Worm (Caenorhabditis elegans) whole organism, L4 larva: ENCODE data around the gene srd-44.
A peak's percentile ranks its signal among the peaks of the same experiment; 100 is the strongest.

Experiments
- T20F7.1 ChIP-seq: fragments of 200-800 bp; sonication (Bioruptor generic); optimal IDR thresholded peaks from 2 replicates; lab custom pipeline; 2018; ENCODE audit warnings: mild to moderate bottlenecking, missing genetic modification characterization, missing compliant biosample characterization
- Y48G9A.11 ChIP-seq: fragments of 200-800 bp; sonication (Bioruptor generic); IDR thresholded peaks from 2 replicates; pipeline ENCODE4 v1.3.6; 2022; ENCODE audit warnings: missing genetic modification reagents, missing genetic modification characterization, missing compliant biosample characterization
- Y75B8A.6 ChIP-seq: fragments of 200-800 bp; sonication (Bioruptor generic); IDR thresholded peaks from 2 replicates; pipeline ENCODE4 v1.3.6; 2022; ENCODE audit warnings: missing genetic modification reagents, missing genetic modification characterization, missing compliant biosample characterization
- ceh-32 ChIP-seq: sonication (generic microtip); optimal IDR thresholded peaks from 2 replicates; lab custom pipeline; 2016; ENCODE audit warnings: mild to moderate bottlenecking, missing genetic modification characterization, missing compliant biosample characterization; ENCODE audit not compliant: poor library complexity
- ceh-44 ChIP-seq: fragments of 200-800 bp; sonication (Bioruptor generic); IDR thresholded peaks from 2 replicates; pipeline ENCODE4 v1.3.6; 2022; ENCODE audit warnings: missing genetic modification reagents, missing genetic modification characterization, missing compliant biosample characterization
- ceh-62 ChIP-seq: sonication (generic microtip); optimal IDR thresholded peaks from 2 replicates; lab custom pipeline; 2017; ENCODE audit warnings: missing biosample characterization, missing genetic modification characterization
- ceh-82 ChIP-seq: sonication (generic microtip); optimal IDR thresholded peaks from 2 replicates; lab custom pipeline; 2017; ENCODE audit warnings: missing biosample characterization, missing genetic modification characterization
- daf-16 ChIP-seq, 3 experiments: sonication (generic microtip); optimal IDR thresholded peaks; 2 replicates each; lab custom pipeline; 2016 to 2017; ENCODE audit warnings: missing genetic modification characterization in 3 of 3, missing genetic modification reagents in 3 of 3, mild to moderate bottlenecking in 2 of 3, missing compliant biosample characterization in 2 of 3, missing biosample characterization in 1 of 3, moderate library complexity in 1 of 3
- daf-19 ChIP-seq: fragments of 200-800 bp; sonication (Bioruptor generic); conservative IDR thresholded peaks from 2 replicates; pipeline ENCODE4 v1.3.6; 2022; ENCODE audit warnings: missing genetic modification characterization, missing compliant biosample characterization
- dmd-9 ChIP-seq: fragments of 200-800 bp; sonication (Bioruptor generic); IDR thresholded peaks from 2 replicates; pipeline ENCODE4 v1.3.6; 2022; ENCODE audit warnings: missing genetic modification reagents, missing genetic modification characterization, missing compliant biosample characterization
- duxl-1 ChIP-seq: sonication (generic microtip); optimal IDR thresholded peaks from 2 replicates; lab custom pipeline; 2016; ENCODE audit warnings: mild to moderate bottlenecking, missing genetic modification characterization, moderate library complexity, missing compliant biosample characterization; ENCODE audit not compliant: poor library complexity
- fos-1 ChIP-seq: fragments of 150-350 bp; optimal IDR thresholded peaks from 2 replicates; lab custom pipeline; 2014; ENCODE audit warnings: missing biosample characterization, missing genetic modification characterization
- hlh-11 ChIP-seq: fragments of 200-800 bp; sonication (Bioruptor generic); optimal IDR thresholded peaks from 2 replicates; lab custom pipeline; 2018; ENCODE audit warnings: mild to moderate bottlenecking, missing genetic modification characterization, missing compliant biosample characterization
- hmg-1.1 ChIP-seq: fragments of 200-800 bp; sonication (Bioruptor generic); IDR thresholded peaks from 2 replicates; pipeline ENCODE4 v1.3.6; 2022; ENCODE audit warnings: missing genetic modification reagents, missing genetic modification characterization, missing compliant biosample characterization
- lim-7 ChIP-seq: fragments of 200-800 bp; sonication (Bioruptor generic); IDR thresholded peaks from 2 replicates; pipeline ENCODE4 v1.3.6; 2022; ENCODE audit warnings: missing genetic modification characterization, missing compliant biosample characterization
- lin-1 ChIP-seq: fragments of 200-800 bp; sonication (Bioruptor generic); IDR thresholded peaks from 2 replicates; pipeline ENCODE4 v1.3.6; 2022; ENCODE audit warnings: missing genetic modification reagents, missing genetic modification characterization, missing compliant biosample characterization
- lin-29 ChIP-seq: fragments of 200-800 bp; sonication (Bioruptor generic); IDR thresholded peaks from 2 replicates; pipeline ENCODE4 v1.3.6; 2022; ENCODE audit warnings: missing genetic modification reagents, missing genetic modification characterization, missing compliant biosample characterization
- lin-38 ChIP-seq: fragments of 200-800 bp; sonication (Bioruptor generic); IDR thresholded peaks from 2 replicates; pipeline ENCODE4 v1.3.6; 2022; ENCODE audit warnings: missing genetic modification reagents, missing genetic modification characterization, missing compliant biosample characterization
- madf-5 ChIP-seq, 2 experiments: fragments of 200-800 bp; sonication (Bioruptor generic); IDR thresholded peaks; 2 replicates each; pipeline ENCODE4 v1.3.6; 2022; ENCODE audit warnings: missing compliant biosample characterization in 2 of 2, missing genetic modification characterization in 2 of 2
- mdl-1 ChIP-seq, 2 experiments: fragments of 150-350 bp in 1 of 2; sonication (generic microtip) in 1 of 2; optimal IDR thresholded peaks; 2 replicates each; lab custom pipeline; 2014 to 2017; ENCODE audit warnings: missing biosample characterization in 2 of 2, missing genetic modification characterization in 2 of 2
- mdt-29 ChIP-seq: fragments of 200-800 bp; sonication (Bioruptor generic); IDR thresholded peaks from 2 replicates; pipeline ENCODE4 v1.3.6; 2022; ENCODE audit warnings: missing genetic modification reagents, missing genetic modification characterization, missing compliant biosample characterization
- mep-1 ChIP-seq: fragments of 150-350 bp; sonication (generic microtip); optimal IDR thresholded peaks from 3 replicates; lab custom pipeline; 2014; ENCODE audit warnings: missing biosample characterization, missing genetic modification characterization
- mxl-2 ChIP-seq: fragments of 200-800 bp; sonication (Bioruptor generic); conservative IDR thresholded peaks from 2 replicates; pipeline ENCODE4 v1.3.6; 2022; ENCODE audit warnings: missing genetic modification reagents, missing genetic modification characterization, missing compliant biosample characterization
- nhr-10 ChIP-seq: fragments of 150-350 bp; optimal IDR thresholded peaks from 2 replicates; lab custom pipeline; 2014; ENCODE audit warnings: missing biosample characterization, missing genetic modification characterization
- nhr-237 ChIP-seq: sonication (generic microtip); optimal IDR thresholded peaks from 2 replicates; lab custom pipeline; 2017; ENCODE audit warnings: missing biosample characterization, missing genetic modification characterization
- nhr-28 ChIP-seq: fragments of 150-350 bp; optimal IDR thresholded peaks from 2 replicates; lab custom pipeline; 2014; ENCODE audit warnings: missing biosample characterization, missing genetic modification characterization
- nhr-42 ChIP-seq: fragments of 200-800 bp; sonication (Bioruptor generic); IDR thresholded peaks from 2 replicates; pipeline ENCODE4 v1.3.6; 2022; ENCODE audit warnings: missing genetic modification characterization, missing compliant biosample characterization
- nhr-48 ChIP-seq: sonication (generic microtip); optimal IDR thresholded peaks from 2 replicates; lab custom pipeline; 2016; ENCODE audit warnings: mild to moderate bottlenecking, missing genetic modification characterization, missing compliant biosample characterization
- nhr-76 ChIP-seq: fragments of 150-350 bp; optimal IDR thresholded peaks from 2 replicates; lab custom pipeline; 2014; ENCODE audit warnings: missing biosample characterization, missing genetic modification characterization
- pha-4 ChIP-seq, 2 experiments: fragments of 150-350 bp in 1 of 2; fragments of 200-800 bp in 1 of 2; sonication (Bioruptor generic) in 1 of 2; IDR thresholded peaks in 1 of 2; optimal IDR thresholded peaks in 1 of 2; 2 replicates each; pipeline versions ENCODE4 v1.3.6 to Lab custom; 2014 to 2022; ENCODE audit warnings: missing genetic modification characterization in 2 of 2, missing genetic modification reagents in 2 of 2, missing biosample characterization in 1 of 2, missing compliant biosample characterization in 1 of 2
- php-3 ChIP-seq: fragments of 200-800 bp; sonication (Bioruptor generic); IDR thresholded peaks from 2 replicates; pipeline ENCODE4 v1.3.6; 2022; ENCODE audit warnings: missing genetic modification reagents, missing genetic modification characterization, missing compliant biosample characterization
- snpc-1.2 ChIP-seq: fragments of 200-800 bp; sonication (Bioruptor generic); IDR thresholded peaks from 2 replicates; pipeline ENCODE4 v1.3.6; 2022; ENCODE audit warnings: missing genetic modification reagents, missing genetic modification characterization, missing compliant biosample characterization
- spr-1 ChIP-seq: sonication (generic microtip); optimal IDR thresholded peaks from 2 replicates; lab custom pipeline; 2016; ENCODE audit warnings: mild to moderate bottlenecking, missing genetic modification characterization, missing compliant biosample characterization
- unc-62 ChIP-seq, 3 experiments: fragments of 150-350 bp in 1 of 3; sonication (generic microtip); optimal IDR thresholded peaks in 2 of 3; peaks in 1 of 3; 1 replicate in 1 of 3; 2 replicates in 2 of 3; lab custom pipeline; 2014 to 2017; ENCODE audit warnings: missing biosample characterization in 3 of 3, missing genetic modification characterization in 3 of 3, missing genetic modification reagents in 3 of 3, missing genotype in 1 of 3

srd-44 gene

ce11 chrX:12337846-12338490 lies at the start of gene srd-44:
srd-44 (plus strand) TSS chrX:12338440.
- 0 out of 2 replicates have a peak, but pooled peaks have one; percentile 5 for TF ChIP-seq ceh-44 (GFP tag; lab: Robert Waterston, UW)
- no peak for TF ChIP-seq lin-1 (GFP tag; lab: Robert Waterston, UW)
- no peak for TF ChIP-seq T20F7.1 (GFP tag; lab: Kevin White, UChicago)
- TF ChIP-seq madf-5 (GFP tag; IDR thresholded peaks at IDR 0.05; lab: Robert Waterston, UW): no peak
- peak; percentile 8 to 30 for TF ChIP-seq daf-16 (GFP tag; optimal IDR thresholded peaks at IDR 0.05; lab: Kevin White, UChicago)
- no peak for TF ChIP-seq daf-16 (tag; optimal IDR thresholded peaks at IDR 0.05; lab: Kevin White, UChicago)
- TF ChIP-seq Y75B8A.6 (GFP tag; lab: Robert Waterston, UW): 0 out of 2 replicates have a peak, but pooled peaks have one; percentile 47
- TF ChIP-seq mdl-1 (tag; optimal IDR thresholded peaks at IDR 0.05; lab: Kevin White, UChicago): peak in 1 of 2 experiments; percentile 2
- TF ChIP-seq mep-1 (tag; lab: Kevin White, UChicago): no peak
- peak; percentile 39 for TF ChIP-seq duxl-1 (tag; lab: Kevin White, UChicago)
- TF ChIP-seq mdt-29: no peak
- no peak for TF ChIP-seq nhr-237
- peak; percentile 43 for TF ChIP-seq nhr-48 (tag; lab: Kevin White, UChicago)
- peak; percentile 4 for TF ChIP-seq spr-1 (tag; lab: Kevin White, UChicago)
- TF ChIP-seq nhr-28 (tag; lab: Kevin White, UChicago): no peak
- no peak for TF ChIP-seq nhr-10
- TF ChIP-seq daf-19 (GFP tag; lab: Robert Waterston, UW): peak; percentile 74
- TF ChIP-seq lin-29: no peak
- no peak; the same call in 1 of the 2 replicates for TF ChIP-seq Y48G9A.11 (GFP tag; lab: Robert Waterston, UW)
- no peak for TF ChIP-seq ceh-62 (tag; lab: Kevin White, UChicago)
- TF ChIP-seq dmd-9 (GFP tag; lab: Robert Waterston, UW): 0 out of 2 replicates have a peak, but pooled peaks have one; percentile 21
- TF ChIP-seq mxl-2 (GFP tag; lab: Robert Waterston, UW): no peak
- no peak for TF ChIP-seq hmg-1.1 (GFP tag; lab: Robert Waterston, UW)
- TF ChIP-seq lin-38: no peak
- no peak for TF ChIP-seq fos-1 (tag; lab: Kevin White, UChicago)
- 0 out of 2 replicates have a peak, but pooled peaks have one; percentile 47 for TF ChIP-seq nhr-42
- TF ChIP-seq snpc-1.2 (GFP tag; lab: Robert Waterston, UW): peak; percentile 88
- TF ChIP-seq pha-4 (GFP tag; IDR thresholded peaks at IDR 0.05; lab: Robert Waterston, UW): peak; percentile 73; the same call in 1 of the 2 replicates
- TF ChIP-seq pha-4 (tag; optimal IDR thresholded peaks at IDR 0.05; lab: Kevin White, UChicago): no peak

ce11 chrX:12290539-12290938 lies 47.7 kb upstream of the srd-44 start, which contains the start of gene C04B4.4:
C04B4.4 (plus strand) TSS chrX:12290839.
- TF ChIP-seq fos-1 (tag; lab: Kevin White, UChicago): no peak
- TF ChIP-seq ceh-82: no peak
- TF ChIP-seq mdl-1 (tag; optimal IDR thresholded peaks at IDR 0.05; lab: Kevin White, UChicago): no peak
- TF ChIP-seq nhr-76 (tag; lab: Kevin White, UChicago): no peak
- no peak for TF ChIP-seq ceh-32 (tag; lab: Kevin White, UChicago)
- TF ChIP-seq lin-38: no peak
- TF ChIP-seq hmg-1.1 (GFP tag; lab: Robert Waterston, UW): no peak
- no peak for TF ChIP-seq hlh-11 (tag; lab: Kevin White, UChicago)

DNA sequence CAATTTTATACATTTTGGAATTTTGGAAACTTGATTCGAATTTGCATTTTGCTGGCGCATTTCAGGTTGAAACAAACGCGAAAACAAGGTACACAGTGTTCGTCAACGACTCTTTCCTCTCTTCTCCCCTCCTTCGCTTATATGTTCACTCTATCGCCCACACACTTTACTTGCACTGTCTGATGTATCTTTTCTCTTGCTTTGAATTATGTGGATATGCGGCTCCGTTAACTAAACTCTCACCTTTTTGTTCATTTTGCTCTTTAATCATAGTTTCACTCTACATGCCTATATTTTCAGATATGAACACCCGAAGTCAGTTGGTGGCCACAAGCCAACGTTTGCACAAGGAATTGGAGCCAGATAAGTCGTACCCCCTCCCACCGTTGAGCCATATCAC lies 44.0 kb upstream of the srd-44 start, which contains the start of gene W06D11.1:
Gene W06D11.1, plus strand, starts transcription at position 301 of the 400 bp plus-strand sequence.
- no peak for TF ChIP-seq php-3 (GFP tag; lab: Robert Waterston, UW)
- TF ChIP-seq unc-62 (GFP tag; optimal IDR thresholded peaks at IDR 0.05 in 1 of 2; lab: Kevin White, UChicago): peak in 1 of 2 experiments; percentile 61
- TF ChIP-seq unc-62 (tag; optimal IDR thresholded peaks at IDR 0.05; lab: Kevin White, UChicago): no peak
- no peak for TF ChIP-seq lim-7 (GFP tag; lab: Robert Waterston, UW)
